Worm (Caenorhabditis elegans) whole organism, L2 larva: ENCODE measurements around the gene skpo-1.

ENCODE experiments used
- ZK546.5 ChIP-seq: sonication (generic microtip); optimal IDR thresholded peaks from 2 replicates; lab custom pipeline; 2017; ENCODE audit warnings: missing biosample characterization, missing genetic modification characterization
- aly-2 ChIP-seq: fragments of 150-350 bp; optimal IDR thresholded peaks from 2 replicates; lab custom pipeline; 2014; ENCODE audit warnings: missing biosample characterization, missing genetic modification characterization
- ceh-82 ChIP-seq: fragments of 150-350 bp; optimal IDR thresholded peaks from 2 replicates; lab custom pipeline; 2014; ENCODE audit warnings: missing biosample characterization, missing genetic modification characterization
- egl-27 ChIP-seq: sonication (generic microtip); optimal IDR thresholded peaks from 3 replicates; lab custom pipeline; 2017; ENCODE audit warnings: missing biosample characterization, missing genetic modification reagents, missing genetic modification characterization
- fos-1 ChIP-seq: fragments of 150-350 bp; optimal IDR thresholded peaks from 2 replicates; lab custom pipeline; 2014; ENCODE audit warnings: missing biosample characterization, missing genetic modification characterization
- lin-11 ChIP-seq: fragments of 150-350 bp; sonication (generic microtip); optimal IDR thresholded peaks from 2 replicates; lab custom pipeline; 2014; ENCODE audit warnings: missing biosample characterization, missing genetic modification characterization, inconsistent platforms, mixed read lengths
- nhr-11 ChIP-seq: fragments of 150-350 bp; optimal IDR thresholded peaks from 2 replicates; lab custom pipeline; 2014; ENCODE audit warnings: missing biosample characterization, missing genetic modification characterization
- nhr-237 ChIP-seq: fragments of 150-350 bp; optimal IDR thresholded peaks from 2 replicates; lab custom pipeline; 2014; ENCODE audit warnings: missing biosample characterization, missing genetic modification characterization
- nhr-77 ChIP-seq: fragments of 150-350 bp; optimal IDR thresholded peaks from 2 replicates; lab custom pipeline; 2014; ENCODE audit warnings: missing biosample characterization, missing genetic modification characterization

- TF ChIP-seq lin-11 (tag; lab: Kevin White, UChicago) (no peak), fos-1 (tag; lab: Kevin White, UChicago) (no peak), egl-27 (tag; lab: Kevin White, UChicago) (no peak), ZK546.5 (tag; lab: Kevin White, UChicago) (no peak), ceh-82 (tag; lab: Kevin White, UChicago) (no peak), aly-2 (no peak), nhr-77 (tag; lab: Kevin White, UChicago) (no peak), nhr-237 (tag; lab: Kevin White, UChicago) (no peak), nhr-11 (tag; lab: Kevin White, UChicago) (no peak)
Measured at ce11 chrII:8380188-8380587, 24.5 kb downstream of the skpo-1 start.
